Worm (Caenorhabditis elegans): ENCODE results near the gene chmp-7.

Gene chmp-7

ce11 chrII:9061557-9062183 lies 6.9 kb downstream of the chmp-7 start:
- TF ChIP-seq elt-4 (tag; optimal IDR thresholded peaks at IDR 0.05) (no peak), fkh-6 (tag; optimal IDR thresholded peaks at IDR 0.05) (no peak), ttx-3 (tag; optimal IDR thresholded peaks at IDR 0.05) (peak; percentile 4), ceh-2 (tag; optimal IDR thresholded peaks at IDR 0.05) (peak; percentile 14), gmeb-2 (tag; optimal IDR thresholded peaks at IDR 0.05) (no peak), ceh-30 (tag; optimal IDR thresholded peaks at IDR 0.05) (no peak), npax-4 (tag; optimal IDR thresholded peaks at IDR 0.05) (no peak), pqm-1 (tag; optimal IDR thresholded peaks at IDR 0.05) (peak; percentile 25), ceh-31 (tag; optimal IDR thresholded peaks at IDR 0.05) (peak; percentile 68), zip-5 (tag; optimal IDR thresholded peaks at IDR 0.05) (no peak), hlh-30 (tag; optimal IDR thresholded peaks at IDR 0.05; ENCODE audit: insufficient read depth) (no peak), hlh-15 (tag; optimal IDR thresholded peaks at IDR 0.05) (no peak), hlh-13 (GFP tag; optimal IDR thresholded peaks at IDR 0.05) (no peak), dve-1 (tag; optimal IDR thresholded peaks at IDR 0.05) (no peak), hlh-6 (tag; optimal IDR thresholded peaks at IDR 0.05) (peak; percentile 3), ceh-6 (GFP tag; optimal IDR thresholded peaks at IDR 0.05) (no peak), ceh-48 (tag; optimal IDR thresholded peaks at IDR 0.05) (no peak), ceh-14 (tag; optimal IDR thresholded peaks at IDR 0.05) (peak; percentile 24), mec-3 (tag; optimal IDR thresholded peaks at IDR 0.05; ENCODE audit: borderline replicate concordance) (no peak), K02D7.2 (tag; optimal IDR thresholded peaks at IDR 0.05) (no peak), che-1 (tag; optimal IDR thresholded peaks at IDR 0.05) (no peak), ceh-34 (tag; optimal IDR thresholded peaks at IDR 0.05) (peak; percentile 74), F13H6.1 (tag; optimal IDR thresholded peaks at IDR 0.05) (no peak), C38D4.7 (GFP tag; optimal IDR thresholded peaks at IDR 0.05) (no peak), K09A11.1 (tag; optimal IDR thresholded peaks at IDR 0.05; ENCODE audit: insufficient read depth) (peak; percentile 1), ama-1 (optimal IDR thresholded peaks at IDR 0.05) (no peak), pha-2 (tag; optimal IDR thresholded peaks at IDR 0.05) (no peak), pat-9 (tag; optimal IDR thresholded peaks at IDR 0.05) (no peak), pag-3 (tag; optimal IDR thresholded peaks at IDR 0.05; ENCODE audit: borderline replicate concordance) (no peak), ztf-16 (tag; optimal IDR thresholded peaks at IDR 0.05) (no peak), Y22D7AL.16 (tag; optimal IDR thresholded peaks at IDR 0.05) (no peak), dmd-4 (tag; optimal IDR thresholded peaks at IDR 0.05; ENCODE audit: borderline replicate concordance) (no peak), C08G9.2 (tag; optimal IDR thresholded peaks at IDR 0.05) (no peak), ets-4 (tag; optimal IDR thresholded peaks at IDR 0.05) (no peak), T23F11.4 (GFP tag; optimal IDR thresholded peaks at IDR 0.05) (peak; percentile 14), lim-6 (tag; optimal IDR thresholded peaks at IDR 0.05) (no peak), fkh-10 (GFP tag; optimal IDR thresholded peaks at IDR 0.05) (no peak), sdc-2 (tag; optimal IDR thresholded peaks at IDR 0.05) (peak; percentile 38), hlh-8 (tag; optimal IDR thresholded peaks at IDR 0.05) (peak; percentile 22), eyg-1 (tag; optimal IDR thresholded peaks at IDR 0.05) (no peak), syd-9 (tag; optimal IDR thresholded peaks at IDR 0.05) (no peak), odd-2 (tag; optimal IDR thresholded peaks at IDR 0.05) (no peak), sox-2 (GFP tag; IDR thresholded peaks at IDR 0.05) (no peak), nhr-232 (tag; optimal IDR thresholded peaks at IDR 0.05) (no peak), pha-4 (tag; optimal IDR thresholded peaks at IDR 0.05) (no peak), ceh-45 (GFP tag; IDR thresholded peaks at IDR 0.05) (no peak), unc-55 (GFP tag; optimal IDR thresholded peaks at IDR 0.05) (peak; percentile 9), rnt-1 (tag; optimal IDR thresholded peaks at IDR 0.05) (peak; percentile 52), ceh-24 (tag; optimal IDR thresholded peaks at IDR 0.05) (no peak), pros-1 (tag; optimal IDR thresholded peaks at IDR 0.05) (no peak), unc-86 (tag; optimal IDR thresholded peaks at IDR 0.05) (peak; percentile 22), sox-4 (tag; optimal IDR thresholded peaks at IDR 0.05) (no peak), tbx-7 (tag; optimal IDR thresholded peaks at IDR 0.05) (no peak)

Data from whole organism, late embryonic.